Worm (Caenorhabditis elegans): ENCODE measurements around the gene oig-2.

DNA sequence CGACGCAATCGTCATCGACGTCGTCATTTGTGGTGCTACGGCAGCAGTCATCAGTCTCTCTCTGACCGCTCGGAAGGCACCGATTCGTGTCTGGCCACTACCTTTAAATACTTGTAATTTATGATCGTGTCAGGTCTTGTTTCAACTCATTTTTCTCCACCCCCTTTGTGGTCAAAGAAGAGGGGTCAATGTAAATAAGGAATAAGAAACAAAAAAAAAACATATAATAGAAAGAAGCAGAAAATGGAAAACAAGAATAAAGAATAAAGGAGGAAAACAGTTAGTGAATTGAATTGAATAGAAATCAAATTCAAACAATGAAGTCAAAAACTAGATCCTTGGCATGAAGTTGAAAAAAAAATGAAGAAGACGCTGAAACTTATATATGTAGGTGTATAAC, 7.2 kb downstream of the oig-2 start, which contains the start of gene Y38F1A.8:
- TF ChIP-seq Y105C5A.15 (GFP tag; IDR thresholded peaks at IDR 0.05) (no peak), R02D3.7 (tag; optimal IDR thresholded peaks at IDR 0.05) (no peak), ztf-11 (tag; optimal IDR thresholded peaks at IDR 0.05) (no peak), nhr-28 (tag; optimal IDR thresholded peaks at IDR 0.05) (no peak), set-16 (GFP tag; IDR thresholded peaks at IDR 0.05) (no peak), nhr-48 (tag; optimal IDR thresholded peaks at IDR 0.05) (no peak)

Measured in whole organism, L4 larva.